Worm (Caenorhabditis elegans): Measurements from ENCODE around the gene ifta-2.

- TF ChIP-seq him-1 (tag; optimal IDR thresholded peaks at IDR 0.05) (no peak), W03F9.2 (tag; optimal IDR thresholded peaks at IDR 0.05) (no peak), dao-5 (tag; optimal IDR thresholded peaks at IDR 0.05) (no peak)
Measured at ce11 chrIV:17341033-17341432, 39.2 kb upstream of the ifta-2 start.
